Fruit fly (Drosophila melanogaster) whole organism, embryonic: Measurements from ENCODE around the gene Ldsdh1.
A peak's percentile ranks its signal among the peaks of the same experiment; 100 is the strongest.

Experiments
- B-H2 ChIP-seq: fragments of 200-800 bp; sonication (Bioruptor generic); optimal IDR thresholded peaks from 2 replicates; lab custom pipeline; 2018; ENCODE audit warnings: missing biosample characterization, mild to moderate bottlenecking, missing genetic modification characterization
- CG1024 ChIP-seq: fragments of 200-800 bp; sonication (Bioruptor generic); IDR thresholded peaks from 2 replicates; pipeline ENCODE4 v1.3.6; 2022; ENCODE audit warnings: missing biosample characterization, missing genetic modification characterization
- CG10274 ChIP-seq: fragments of 200-800 bp; sonication (Bioruptor generic); optimal IDR thresholded peaks from 3 replicates; lab custom pipeline; 2017; ENCODE audit warnings: missing biosample characterization, mild to moderate bottlenecking, missing genetic modification characterization
- CG10321 ChIP-seq: fragments of 200-800 bp; sonication (Bioruptor generic); IDR thresholded peaks from 2 replicates; pipeline ENCODE4 v1.3.6; 2022; ENCODE audit warnings: missing biosample characterization, missing genetic modification characterization
- CG11456 ChIP-seq: fragments of 200-800 bp; sonication (Bioruptor generic); IDR thresholded peaks from 3 replicates; pipeline ENCODE4 v1.3.6; 2022; ENCODE audit warnings: missing biosample characterization, missing genetic modification characterization
- CG13123 ChIP-seq: fragments of 200-800 bp; sonication (Bioruptor generic); optimal IDR thresholded peaks from 2 replicates; lab custom pipeline; 2016; ENCODE audit warnings: missing biosample characterization, missing genetic modification characterization
- CG14965 ChIP-seq: fragments of 200-800 bp; sonication (Bioruptor generic); optimal IDR thresholded peaks from 2 replicates; lab custom pipeline; 2016; ENCODE audit warnings: missing biosample characterization, missing genetic modification characterization, borderline replicate concordance
- CG1647 ChIP-seq: fragments of 200-800 bp; sonication (Bioruptor generic); optimal IDR thresholded peaks from 3 replicates; lab custom pipeline; 2016; ENCODE audit warnings: missing biosample characterization, missing genetic modification characterization
- CG17361 ChIP-seq: fragments of 200-800 bp; sonication (Bioruptor generic); IDR thresholded peaks from 3 replicates; pipeline ENCODE4 v1.3.6; 2022; ENCODE audit warnings: missing biosample characterization, missing genetic modification characterization
- CG2116 ChIP-seq: fragments of 200-800 bp; sonication (Bioruptor generic); optimal IDR thresholded peaks from 3 replicates; lab custom pipeline; 2018; ENCODE audit warnings: missing biosample characterization, mild to moderate bottlenecking, missing genetic modification characterization
- CG31365 ChIP-seq: fragments of 200-800 bp; sonication (Bioruptor generic); optimal IDR thresholded peaks from 2 replicates; lab custom pipeline; 2018; ENCODE audit warnings: missing biosample characterization, mild to moderate bottlenecking, missing genetic modification characterization
- CG34376 ChIP-seq: fragments of 200-800 bp; sonication (Bioruptor generic); optimal IDR thresholded peaks from 2 replicates; lab custom pipeline; 2018; ENCODE audit warnings: missing biosample characterization, mild to moderate bottlenecking, missing genetic modification characterization
- CG34422 ChIP-seq: fragments of 200-800 bp; sonication (Bioruptor generic); IDR thresholded peaks from 3 replicates; pipeline ENCODE4 v1.3.6; 2022; ENCODE audit warnings: missing biosample characterization, missing genetic modification characterization
- CG42726 ChIP-seq: fragments of 200-800 bp; sonication (Bioruptor generic); IDR thresholded peaks from 2 replicates; pipeline ENCODE4 v1.3.6; 2022; ENCODE audit warnings: missing biosample characterization, missing genetic modification characterization; ENCODE audit not compliant: partially characterized antibody
- CG5245 ChIP-seq: fragments of 200-800 bp; sonication (Bioruptor generic); optimal IDR thresholded peaks from 3 replicates; lab custom pipeline; 2016; ENCODE audit warnings: missing biosample characterization, missing genetic modification characterization
- CG6683 ChIP-seq: fragments of 200-800 bp; sonication (Bioruptor generic); optimal IDR thresholded peaks from 2 replicates; lab custom pipeline; 2017; ENCODE audit warnings: missing biosample characterization, mild to moderate bottlenecking, missing genetic modification characterization, missing genetic modification reagents
- CG8281 ChIP-seq: fragments of 200-800 bp; sonication (Bioruptor generic); optimal IDR thresholded peaks from 2 replicates; lab custom pipeline; 2018; ENCODE audit warnings: missing biosample characterization, mild to moderate bottlenecking, missing genetic modification characterization, moderate library complexity
- CG9817 ChIP-seq: fragments of 200-800 bp; sonication (Bioruptor generic); optimal IDR thresholded peaks from 2 replicates; lab custom pipeline; 2018; ENCODE audit warnings: missing biosample characterization, mild to moderate bottlenecking, missing genetic modification characterization, moderate library complexity
- Doc3 ChIP-seq: fragments of 200-800 bp; sonication (Bioruptor generic); IDR thresholded peaks from 3 replicates; pipeline ENCODE4 v1.3.6; 2022; ENCODE audit warnings: missing biosample characterization, missing genetic modification characterization; ENCODE audit not compliant: partially characterized antibody
- Hr39 ChIP-seq: fragments of >200 bp; optimal IDR thresholded peaks from 2 replicates; lab custom pipeline; 2017
- Hr78 ChIP-seq, 2 experiments: fragments of 200-800 bp in 1 of 2; fragments of >200 bp in 1 of 2; sonication (Bioruptor generic) in 1 of 2; optimal IDR thresholded peaks; 2 replicates each; lab custom pipeline; 2017 to 2019; ENCODE audit warnings: missing biosample characterization in 2 of 2, missing genetic modification characterization in 2 of 2, mild to moderate bottlenecking in 1 of 2, moderate library complexity in 1 of 2
- Lpt ChIP-seq: fragments of >200 bp; optimal IDR thresholded peaks from 2 replicates; lab custom pipeline; 2018; ENCODE audit warnings: missing biosample characterization, missing genetic modification characterization
- MESR4 ChIP-seq: fragments of 200-800 bp; sonication (Bioruptor generic); optimal IDR thresholded peaks from 2 replicates; lab custom pipeline; 2018; ENCODE audit warnings: missing biosample characterization, mild to moderate bottlenecking, missing genetic modification characterization, moderate library complexity
- Mrtf ChIP-seq: fragments of 200-800 bp; sonication (Bioruptor generic); IDR thresholded peaks from 3 replicates; pipeline ENCODE4 v1.3.6; 2022; ENCODE audit warnings: missing biosample characterization, missing genetic modification characterization
- NK7.1 ChIP-seq: fragments of 200-800 bp; sonication (Bioruptor generic); optimal IDR thresholded peaks from 3 replicates; lab custom pipeline; 2016; ENCODE audit warnings: missing biosample characterization, missing genetic modification characterization
- Opbp ChIP-seq: fragments of 200-800 bp; sonication (Bioruptor generic); IDR thresholded peaks from 3 replicates; pipeline ENCODE4 v1.3.6; 2022; ENCODE audit warnings: missing biosample characterization, missing genetic modification characterization; ENCODE audit not compliant: partially characterized antibody
- Optix ChIP-seq: fragments of 200-800 bp; sonication (Bioruptor generic); IDR thresholded peaks from 3 replicates; pipeline ENCODE4 v1.3.6; 2022; ENCODE audit warnings: missing biosample characterization, missing genetic modification characterization
- Rfx ChIP-seq: fragments of 200-800 bp; sonication (Bioruptor generic); IDR thresholded peaks from 2 replicates; pipeline ENCODE4 v1.3.6; 2022; ENCODE audit warnings: missing biosample characterization, missing genetic modification characterization
- Trl ChIP-seq, 3 experiments: fragments of >200 bp in 2 of 3; fragments of 200-800 bp in 1 of 3; sonication (Bioruptor generic) in 1 of 3; optimal IDR thresholded peaks; 2 replicates in 1 of 3; 3 replicates in 2 of 3; lab custom pipeline; 2016 to 2017; ENCODE audit warnings: missing biosample characterization in 1 of 3, missing genetic modification characterization in 1 of 3
- abd-A ChIP-seq: fragments of 200-800 bp; sonication (Bioruptor generic); optimal IDR thresholded peaks from 3 replicates; lab custom pipeline; 2019; ENCODE audit warnings: missing biosample characterization, mild to moderate bottlenecking, missing genetic modification characterization, moderate library complexity
- ato ChIP-seq: fragments of 200-800 bp; sonication (Bioruptor generic); IDR thresholded peaks from 2 replicates; pipeline ENCODE4 v1.3.6; 2022; ENCODE audit warnings: missing biosample characterization, missing genetic modification characterization; ENCODE audit not compliant: partially characterized antibody
- chinmo ChIP-seq: fragments of 200-800 bp; sonication (Bioruptor generic); IDR thresholded peaks from 4 replicates; pipeline ENCODE4 v1.3.6; 2022; ENCODE audit warnings: missing biosample characterization, missing genetic modification characterization; ENCODE audit not compliant: partially characterized antibody
- chm ChIP-seq: fragments of 200-800 bp; sonication (Bioruptor generic); IDR thresholded peaks from 2 replicates; pipeline ENCODE4 v1.3.6; 2022; ENCODE audit warnings: missing biosample characterization, missing genetic modification characterization
- crc ChIP-seq: fragments of 200-800 bp; sonication (Bioruptor generic); optimal IDR thresholded peaks from 2 replicates; lab custom pipeline; 2016; ENCODE audit warnings: missing biosample characterization, missing genetic modification characterization
- cwo ChIP-seq: fragments of 200-800 bp; sonication (Bioruptor generic); optimal IDR thresholded peaks from 3 replicates; lab custom pipeline; 2017; ENCODE audit warnings: missing biosample characterization, missing genetic modification characterization, mild to moderate bottlenecking, moderate library complexity, missing genetic modification reagents
- disco-r ChIP-seq: fragments of 200-800 bp; sonication (Bioruptor generic); optimal IDR thresholded peaks from 2 replicates; lab custom pipeline; 2016; ENCODE audit warnings: missing biosample characterization, missing genetic modification characterization
- emc ChIP-seq: fragments of 200-800 bp; sonication (Bioruptor generic); optimal IDR thresholded peaks from 2 replicates; lab custom pipeline; 2016; ENCODE audit warnings: missing biosample characterization, missing genetic modification characterization
- hth ChIP-seq: fragments of >200 bp; optimal IDR thresholded peaks from 2 replicates; lab custom pipeline; 2017; ENCODE audit warnings: inconsistent platforms
- lov ChIP-seq, 2 experiments: fragments of 200-800 bp in 1 of 2; fragments of >200 bp in 1 of 2; sonication (Bioruptor generic) in 1 of 2; IDR thresholded peaks in 1 of 2; optimal IDR thresholded peaks in 1 of 2; 2 replicates in 1 of 2; 3 replicates in 1 of 2; pipeline versions ENCODE4 v1.3.6 to Lab custom; 2017 to 2022; ENCODE audit warnings: missing biosample characterization in 1 of 2, missing genetic modification characterization in 1 of 2
- nau ChIP-seq: fragments of 200-800 bp; sonication (Bioruptor generic); optimal IDR thresholded peaks from 3 replicates; lab custom pipeline; 2017; ENCODE audit warnings: missing biosample characterization, mild to moderate bottlenecking, missing genetic modification characterization, missing genetic modification reagents
- pan ChIP-seq, 4 experiments: fragments of >200 bp in 3 of 4; fragments of 200-800 bp in 1 of 4; sonication (Bioruptor generic) in 1 of 4; optimal IDR thresholded peaks in 3 of 4; IDR thresholded peaks in 1 of 4; 2 replicates each; pipeline versions ENCODE4 v1.3.6 to Lab custom; 2017 to 2022; ENCODE audit warnings: missing biosample characterization in 2 of 4, missing genetic modification characterization in 2 of 4, mixed read lengths in 1 of 4
- seq ChIP-seq: fragments of 200-800 bp; sonication (Bioruptor generic); IDR thresholded peaks from 2 replicates; pipeline ENCODE4 v1.3.6; 2022; ENCODE audit warnings: missing biosample characterization, missing genetic modification characterization
- shn ChIP-seq: fragments of 200-800 bp; sonication (Bioruptor generic); optimal IDR thresholded peaks from 3 replicates; lab custom pipeline; 2016; ENCODE audit warnings: missing biosample characterization, missing genetic modification characterization
- sim ChIP-seq: fragments of 200-800 bp; sonication (Bioruptor generic); IDR thresholded peaks from 2 replicates; pipeline ENCODE4 v1.3.6; 2022; ENCODE audit warnings: missing biosample characterization, missing genetic modification characterization
- sisA ChIP-seq: fragments of 200-800 bp; sonication (Bioruptor generic); IDR thresholded peaks from 2 replicates; pipeline ENCODE4 v1.3.6; 2022; ENCODE audit warnings: missing biosample characterization, missing genetic modification characterization
- trem ChIP-seq: fragments of 200-800 bp; optimal IDR thresholded peaks from 3 replicates; lab custom pipeline; 2019; ENCODE audit warnings: missing biosample characterization, mild to moderate bottlenecking, missing genetic modification characterization, moderate library complexity
- wek ChIP-seq: fragments of 200-800 bp; sonication (Bioruptor generic); optimal IDR thresholded peaks from 3 replicates; lab custom pipeline; 2018; ENCODE audit warnings: missing biosample characterization, mild to moderate bottlenecking, missing genetic modification characterization, moderate library complexity

The Ldsdh1 gene

dm6 chrX:8092075-8092682 is 10.8 kb upstream of the Ldsdh1 start (continued):
- TF ChIP-seq chm (GFP tag; lab: Robert Waterston, UW) = peak; percentile 52; the same call in 1 of the 2 replicates
- no peak for TF ChIP-seq Lpt (GFP tag; lab: Kevin White, UChicago)
- TF ChIP-seq Hr39 (lab: Kevin White, UChicago) = no peak
- TF ChIP-seq trem (tag; lab: Kevin White, UChicago) = peak; percentile 88
- no peak for TF ChIP-seq CG14965 (GFP tag; lab: Kevin White, UChicago)
- TF ChIP-seq CG9817 (tag; lab: Kevin White, UChicago) = peak; percentile 93
- peak; percentile 75 for TF ChIP-seq wek
- TF ChIP-seq CG1024 (GFP tag; lab: Robert Waterston, UW) = peak; percentile 79
- peak; percentile 93 for TF ChIP-seq seq
- peak; percentile 92 for TF ChIP-seq CG34422 (GFP tag; lab: Robert Waterston, UW)
- TF ChIP-seq nau = peak; percentile 91
- TF ChIP-seq CG17361 (GFP tag; lab: Robert Waterston, UW) = peak; percentile 97
- TF ChIP-seq Mrtf (GFP tag; lab: Robert Waterston, UW) = peak; percentile 86
- peak; percentile 55; the same call in 1 of the 2 replicates for TF ChIP-seq sim (GFP tag; lab: Robert Waterston, UW)
- peak; percentile 83 for TF ChIP-seq CG8281
- TF ChIP-seq ato (GFP tag; lab: Robert Waterston, UW) = no peak
- peak; percentile 70 for TF ChIP-seq CG2116 (GFP tag; lab: Kevin White, UChicago)
- peak; percentile 49; the same call in 1 of the 3 replicates for TF ChIP-seq Optix (GFP tag; lab: Robert Waterston, UW)
- TF ChIP-seq CG5245 (GFP tag; lab: Kevin White, UChicago) = peak; percentile 83
- TF ChIP-seq MESR4 (GFP tag; lab: Kevin White, UChicago) = no peak
- TF ChIP-seq sisA (GFP tag; lab: Robert Waterston, UW) = peak; percentile 89
- peak; percentile 63; the same call in 1 of the 2 replicates for TF ChIP-seq CG10321 (GFP tag; lab: Robert Waterston, UW)
- TF ChIP-seq CG31365 = peak; percentile 68
- no peak for TF ChIP-seq Doc3 (GFP tag; lab: Robert Waterston, UW)
- peak; percentile 82 for TF ChIP-seq CG10274 (GFP tag; lab: Kevin White, UChicago)
- peak; percentile 69 for TF ChIP-seq disco-r (GFP tag; lab: Kevin White, UChicago)
- TF ChIP-seq Trl (optimal IDR thresholded peaks at IDR 0.05; lab: Kevin White, UChicago) = peak; percentile 88 to 93
- peak; percentile 79 for TF ChIP-seq Trl (GFP tag; optimal IDR thresholded peaks at IDR 0.05; lab: Kevin White, UChicago)
- TF ChIP-seq CG1647 (GFP tag; lab: Kevin White, UChicago) = peak; percentile 71
- TF ChIP-seq CG11456 = peak; percentile 88
- peak; percentile 94 for TF ChIP-seq Rfx (GFP tag; lab: Robert Waterston, UW)
- peak; percentile 80; the same call in 3 of the 4 replicates for TF ChIP-seq chinmo
- TF ChIP-seq crc = peak; percentile 56
- TF ChIP-seq cwo = peak; percentile 93
- TF ChIP-seq CG42726 (GFP tag; lab: Robert Waterston, UW) = no peak
- no peak for TF ChIP-seq pan (optimal IDR thresholded peaks at IDR 0.05; lab: Kevin White, UChicago)
- peak in 1 of 2 experiments; percentile 94 for TF ChIP-seq pan (GFP tag; optimal IDR thresholded peaks at IDR 0.05 in 1 of 2, IDR thresholded peaks at IDR 0.05 in 1 of 2)
- TF ChIP-seq lov (optimal IDR thresholded peaks at IDR 0.05; lab: Kevin White, UChicago) = no peak
- TF ChIP-seq lov (GFP tag; IDR thresholded peaks at IDR 0.05; lab: Robert Waterston, UW) = peak; percentile 75; the same call in 2 of the 3 replicates
- TF ChIP-seq CG34376 (GFP tag; lab: Kevin White, UChicago) = peak; percentile 97
- peak; percentile 92 for TF ChIP-seq B-H2 (GFP tag; lab: Kevin White, UChicago)
- TF ChIP-seq Opbp = no peak
- peak; percentile 94 for TF ChIP-seq abd-A (tag; lab: Kevin White, UChicago)
- peak; percentile 60 for TF ChIP-seq emc (GFP tag; lab: Kevin White, UChicago)
- peak; percentile 54 for TF ChIP-seq shn (GFP tag; lab: Kevin White, UChicago)
- TF ChIP-seq CG6683 (GFP tag; lab: Kevin White, UChicago) = peak; percentile 90
- no peak for TF ChIP-seq hth (lab: Kevin White, UChicago)
- TF ChIP-seq NK7.1 (GFP tag; lab: Kevin White, UChicago) = peak; percentile 63
- peak in 1 of 2 experiments; percentile 77 for TF ChIP-seq Hr78 (GFP tag; optimal IDR thresholded peaks at IDR 0.05; lab: Kevin White, UChicago)
- TF ChIP-seq CG13123 (GFP tag; lab: Kevin White, UChicago) = peak; percentile 86
